Worm (Caenorhabditis elegans): Measurements from ENCODE around the gene rif-1.2.
A peak's percentile ranks its signal among the peaks of the same experiment; 100 is the strongest.

rif-1.2 gene

DNA sequence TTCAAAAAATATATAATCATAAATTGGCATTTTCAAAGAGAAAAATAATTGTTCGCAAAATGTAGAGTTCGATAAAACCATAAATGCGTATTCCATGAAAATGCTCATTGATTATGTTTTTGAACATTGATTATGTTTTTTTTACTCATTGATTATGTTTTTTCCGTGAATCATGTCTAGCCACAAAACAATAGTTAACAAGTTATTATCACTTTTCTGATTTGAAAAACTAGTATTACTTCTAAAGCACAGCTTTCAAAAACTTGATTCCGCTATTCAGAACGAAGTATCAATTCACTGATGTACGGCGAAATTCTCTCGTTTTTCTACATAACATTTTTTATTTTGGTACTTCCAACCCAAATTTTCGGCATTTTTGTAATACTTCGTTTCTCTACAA is 35.4 kb downstream of the rif-1.2 start, which contains the start of gene srd-48:
Gene srd-48, plus strand, starts transcription at position 301 of the 400 bp plus-strand sequence.
- TF ChIP-seq skn-1 (tag; optimal IDR thresholded peaks at IDR 0.05) (no peak), mes-2 (tag; optimal IDR thresholded peaks at IDR 0.05; ENCODE audit: poor library complexity, severe bottlenecking) (no peak), nhr-76 (tag; optimal IDR thresholded peaks at IDR 0.05) (no peak), spr-3 (GFP tag; optimal IDR thresholded peaks at IDR 0.05) (no peak), T20F7.1 (GFP tag; optimal IDR thresholded peaks at IDR 0.05) (no peak)

DNA sequence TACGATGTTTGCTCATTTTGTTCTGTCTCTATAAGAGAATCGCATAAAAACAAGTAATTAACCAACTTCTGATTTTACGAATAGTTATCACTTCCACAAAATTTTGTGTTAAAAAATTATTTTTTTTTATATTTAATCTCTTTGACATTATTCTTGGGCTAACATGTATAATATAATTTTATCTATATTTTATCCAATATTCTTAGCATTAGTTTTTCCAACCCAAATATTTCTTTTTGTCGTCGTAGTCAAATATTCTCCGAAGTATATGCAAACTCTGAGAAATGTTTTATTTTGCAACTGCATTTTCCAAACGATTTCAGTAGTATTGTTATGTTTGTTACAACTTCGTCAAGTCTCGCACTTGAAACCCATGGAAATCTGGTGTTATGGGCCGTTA is 37.7 kb downstream of the rif-1.2 start, which contains the start of gene srd-47:
Gene srd-47, plus strand, starts transcription at position 164 of the 400 bp plus-strand sequence.
- TF ChIP-seq unc-39 (tag; optimal IDR thresholded peaks at IDR 0.05) (no peak), unc-62 (GFP tag; optimal IDR thresholded peaks at IDR 0.05 in 1 of 2) (peak in 1 of 2 experiments; percentile 56), unc-62 (tag; optimal IDR thresholded peaks at IDR 0.05) (no peak)

DNA sequence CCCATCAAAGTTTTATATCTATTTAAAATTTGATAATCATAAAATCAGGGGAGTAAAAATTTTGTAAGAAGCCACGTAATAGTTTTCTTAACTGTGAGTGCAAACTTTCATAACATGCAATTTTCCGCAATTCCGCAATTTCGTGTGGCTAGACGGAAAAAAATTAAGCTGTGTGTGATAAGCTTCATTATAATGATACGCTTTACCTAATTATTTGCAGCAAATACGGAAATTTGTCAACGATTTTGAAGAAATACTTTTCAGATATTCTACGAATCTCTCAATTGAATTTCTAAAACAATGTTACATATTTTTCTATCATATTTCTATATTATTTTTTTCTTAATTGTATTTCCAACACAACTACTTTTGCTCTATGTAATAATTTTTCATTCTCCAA is 39.4 kb downstream of the rif-1.2 start, which contains the start of gene srd-46:
Gene srd-46, plus strand, starts transcription at position 301 of the 400 bp plus-strand sequence.
- TF ChIP-seq lin-15B (tag; optimal IDR thresholded peaks at IDR 0.05) (no peak), mdl-1 (tag; optimal IDR thresholded peaks at IDR 0.05) (no peak), lin-13 (GFP tag; optimal IDR thresholded peaks at IDR 0.05) (no peak), gei-8 (GFP tag; optimal IDR thresholded peaks at IDR 0.05) (no peak), skn-1 (tag; optimal IDR thresholded peaks at IDR 0.05) (no peak), cey-2 (tag; optimal IDR thresholded peaks at IDR 0.05; ENCODE audit: borderline replicate concordance, insufficient read depth) (no peak), T26A8.4 (GFP tag; IDR thresholded peaks at IDR 0.05) (no peak), lir-3 (tag; optimal IDR thresholded peaks at IDR 0.05) (no peak), tra-1 (GFP tag; IDR thresholded peaks at IDR 0.05) (no peak)

DNA sequence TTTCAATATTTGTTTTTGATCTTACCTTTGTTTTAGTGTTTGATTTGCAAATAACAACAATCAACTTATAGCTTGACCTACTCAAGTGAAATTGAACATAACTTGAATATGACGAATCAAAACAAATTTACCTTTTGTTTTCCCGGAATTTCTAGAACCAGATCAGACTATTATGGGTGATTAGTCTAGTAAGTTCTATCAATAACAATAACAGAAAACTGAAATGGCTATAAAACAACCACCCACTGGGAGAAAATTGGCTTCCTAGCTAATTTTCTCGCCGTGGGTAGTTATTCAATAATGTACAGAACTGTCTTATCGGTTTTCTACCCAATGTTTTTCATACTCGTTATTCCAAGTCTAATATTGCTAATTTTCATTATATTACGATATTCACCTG is 42.5 kb downstream of the rif-1.2 start, which contains the start of gene srd-45:
Gene srd-45, plus strand, starts transcription at position 301 of the 400 bp plus-strand sequence.
- TF ChIP-seq zfp-3 (GFP tag; conservative IDR thresholded peaks at IDR 0.05) (no peak), nhr-42 (GFP tag; IDR thresholded peaks at IDR 0.05) (no peak), egl-27 (tag; optimal IDR thresholded peaks at IDR 0.05) (no peak), unc-62 (GFP tag; optimal IDR thresholded peaks at IDR 0.05 in 1 of 2) (peak in 1 of 2 experiments; percentile 7), unc-62 (tag; optimal IDR thresholded peaks at IDR 0.05) (no peak), ces-1 (GFP tag; optimal IDR thresholded peaks at IDR 0.05) (no peak)

DNA sequence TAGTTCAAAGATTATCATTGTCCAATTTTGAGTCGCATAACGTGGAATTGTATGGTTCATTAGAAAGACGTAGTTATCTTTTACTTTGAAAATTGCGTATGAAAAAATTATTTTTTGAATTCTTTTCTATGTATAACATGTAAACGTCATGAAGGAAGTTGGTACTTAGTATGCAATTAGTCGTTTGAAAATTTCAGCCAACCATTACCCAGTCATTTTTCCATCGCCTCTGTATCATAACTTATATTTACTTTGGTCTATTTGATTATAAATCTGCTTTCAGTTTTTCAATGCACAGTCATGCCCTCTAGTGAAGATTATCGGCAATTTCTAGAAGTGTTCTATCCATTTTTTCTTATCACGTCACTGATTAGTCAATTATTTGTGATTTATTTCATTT is 44.8 kb downstream of the rif-1.2 start, which contains the start of gene srd-41:
Gene srd-41, plus strand, starts transcription at position 301 of the 400 bp plus-strand sequence.
- no peak for TF ChIP-seq nhr-111 (GFP tag; optimal IDR thresholded peaks at IDR 0.05)
- TF ChIP-seq nhr-28 (tag; optimal IDR thresholded peaks at IDR 0.05): no peak
- TF ChIP-seq nhr-42 (GFP tag; IDR thresholded peaks at IDR 0.05): no peak
- no peak for TF ChIP-seq nhr-102 (tag; optimal IDR thresholded peaks at IDR 0.05)
- TF ChIP-seq set-16 (GFP tag; IDR thresholded peaks at IDR 0.05): no peak
- no peak for TF ChIP-seq ceh-82 (tag; optimal IDR thresholded peaks at IDR 0.05)
- no peak for TF ChIP-seq ces-1 (GFP tag; optimal IDR thresholded peaks at IDR 0.05)
- TF ChIP-seq T20F7.1 (GFP tag; optimal IDR thresholded peaks at IDR 0.05): no peak
- no peak for TF ChIP-seq vab-7 (GFP tag; IDR thresholded peaks at IDR 0.05)
- TF ChIP-seq ceh-32 (tag; optimal IDR thresholded peaks at IDR 0.05; ENCODE audit: poor library complexity): no peak
- no peak for TF ChIP-seq lin-39 (tag; optimal IDR thresholded peaks at IDR 0.05)
- no peak for TF ChIP-seq fkh-10 (GFP tag; optimal IDR thresholded peaks at IDR 0.05)
- no peak for TF ChIP-seq F26F4.8 (GFP tag; conservative IDR thresholded peaks at IDR 0.05)
- TF ChIP-seq hlh-30 (tag; optimal IDR thresholded peaks at IDR 0.05; ENCODE audit: insufficient read depth): no peak
- no peak for TF ChIP-seq nhr-6 (tag; optimal IDR thresholded peaks at IDR 0.05)
- TF ChIP-seq spr-3 (GFP tag; optimal IDR thresholded peaks at IDR 0.05): no peak
- TF ChIP-seq duxl-1 (tag; optimal IDR thresholded peaks at IDR 0.05; ENCODE audit: poor library complexity): no peak
- no peak for TF ChIP-seq pqm-1 (tag; optimal IDR thresholded peaks at IDR 0.05)
- TF ChIP-seq dmd-6 (GFP tag; IDR thresholded peaks at IDR 0.05): no peak
